Fruit fly (Drosophila melanogaster) ovary, adult (tissue): ENCODE measurements around the gene aqz.
A peak's percentile ranks its signal among the peaks of the same experiment; 100 is the strongest.

ENCODE experiments used
- CG17801 ChIP-seq: fragments of 200-800 bp; optimal IDR thresholded peaks from 2 replicates; lab custom pipeline; 2019; ENCODE audit warnings: missing biosample characterization, mild to moderate bottlenecking, missing genetic modification characterization, moderate library complexity; ENCODE audit not compliant: partially characterized antibody

aqz gene

DNA sequence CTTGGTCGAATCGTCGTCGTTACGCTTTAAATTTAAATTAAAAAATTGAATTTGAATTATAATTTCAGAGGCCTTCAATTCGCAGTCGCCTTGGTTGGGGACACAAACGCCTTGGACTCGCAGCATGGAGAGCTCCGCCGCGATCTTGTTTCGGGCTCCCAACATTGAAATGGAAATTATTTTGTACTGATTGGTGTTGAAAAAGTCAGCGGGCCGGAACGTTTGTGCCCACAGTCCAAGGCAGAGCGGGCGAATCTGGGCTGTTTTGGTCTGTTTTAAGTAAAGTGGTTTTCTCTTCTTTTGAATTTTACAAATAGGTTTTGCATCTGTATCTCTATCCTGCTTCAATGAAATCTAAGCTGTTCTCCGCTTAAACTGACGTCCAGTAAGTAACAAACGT, 5.4 kb downstream of the aqz start:
- no peak for TF ChIP-seq CG17801 (GFP tag; lab: Kevin White, UChicago)

DNA sequence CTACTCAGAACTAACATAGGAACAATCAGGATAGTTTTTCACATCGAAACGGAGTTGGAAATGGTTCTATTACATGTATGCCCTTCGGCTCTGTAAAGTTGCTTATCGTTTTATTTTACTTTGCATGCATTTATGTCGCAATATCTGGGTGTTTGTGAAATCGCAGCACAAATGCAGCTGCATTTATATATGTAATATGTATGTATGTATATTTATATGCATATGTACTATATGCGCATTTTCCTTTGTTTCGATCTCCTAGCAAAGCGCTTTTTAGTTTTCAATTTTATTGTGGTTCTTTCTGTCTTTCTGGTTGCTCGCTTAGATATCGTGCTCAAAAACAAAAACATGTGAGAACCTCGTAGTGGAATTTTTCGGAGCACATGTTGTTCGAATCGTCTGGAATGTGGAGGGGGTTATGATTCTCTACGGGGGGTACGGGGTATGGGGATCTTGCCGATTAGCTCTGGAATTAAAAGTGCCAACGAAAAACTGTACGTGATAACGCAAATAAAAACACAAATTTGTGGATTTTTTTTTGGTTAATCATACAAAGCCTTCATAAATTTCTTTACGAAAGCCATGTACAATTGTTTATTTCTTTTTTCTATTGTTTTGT, 6.3 kb downstream of the aqz start:
- no peak for TF ChIP-seq CG17801 (GFP tag; lab: Kevin White, UChicago)

dm6 chr3R:8813164-8813629, 7.3 kb downstream of the aqz start, which contains the start of gene CG9837:
CG9837 (minus strand) TSS chr3R:8813579.
- TF ChIP-seq CG17801 (GFP tag; lab: Kevin White, UChicago), result no peak

DNA sequence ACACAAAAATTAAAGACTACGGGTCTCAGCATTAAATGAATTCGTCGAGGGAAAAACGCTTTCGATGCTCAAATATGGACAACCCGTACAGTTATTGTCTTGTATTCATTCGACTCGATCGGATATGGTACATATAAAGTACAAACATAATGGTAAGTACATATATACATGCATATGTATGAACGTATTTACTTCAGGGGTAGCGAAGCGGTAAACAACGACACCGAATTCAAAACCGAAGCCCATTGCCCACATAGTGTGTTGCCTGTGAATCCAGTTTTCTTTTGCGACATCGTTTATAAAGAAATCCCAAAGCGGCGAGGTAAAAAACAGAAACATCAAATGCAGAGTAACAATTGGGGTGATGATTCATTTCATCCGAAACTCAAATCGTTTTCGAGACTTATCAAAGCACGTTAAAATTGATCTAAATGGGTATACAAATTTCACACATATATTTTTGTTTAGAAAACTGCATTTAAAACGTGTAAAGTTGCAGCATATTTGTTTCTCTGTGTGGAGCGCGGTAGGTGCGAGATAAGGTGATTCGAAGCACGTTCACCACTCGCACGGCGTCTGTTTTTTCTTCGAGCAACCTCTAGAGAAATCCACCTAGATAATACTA, 8.0 kb downstream of the aqz start:
- TF ChIP-seq CG17801 (GFP tag; lab: Kevin White, UChicago), result no peak

- peak; percentile 73 for TF ChIP-seq CG17801 (GFP tag; lab: Kevin White, UChicago)
Measured at dm6 chr3R:8811323-8811936, 9.1 kb downstream of the aqz start.

- TF ChIP-seq CG17801 (GFP tag; lab: Kevin White, UChicago), result peak; percentile 72
Measured at dm6 chr3R:8810397-8811184, 9.9 kb downstream of the aqz start.

dm6 chr3R:8809712-8810111, 10.8 kb downstream of the aqz start:
- no peak for TF ChIP-seq CG17801 (GFP tag; lab: Kevin White, UChicago)

dm6 chr3R:8808518-8808921, 12.0 kb downstream of the aqz start:
- TF ChIP-seq CG17801 (GFP tag; lab: Kevin White, UChicago), result no peak

DNA sequence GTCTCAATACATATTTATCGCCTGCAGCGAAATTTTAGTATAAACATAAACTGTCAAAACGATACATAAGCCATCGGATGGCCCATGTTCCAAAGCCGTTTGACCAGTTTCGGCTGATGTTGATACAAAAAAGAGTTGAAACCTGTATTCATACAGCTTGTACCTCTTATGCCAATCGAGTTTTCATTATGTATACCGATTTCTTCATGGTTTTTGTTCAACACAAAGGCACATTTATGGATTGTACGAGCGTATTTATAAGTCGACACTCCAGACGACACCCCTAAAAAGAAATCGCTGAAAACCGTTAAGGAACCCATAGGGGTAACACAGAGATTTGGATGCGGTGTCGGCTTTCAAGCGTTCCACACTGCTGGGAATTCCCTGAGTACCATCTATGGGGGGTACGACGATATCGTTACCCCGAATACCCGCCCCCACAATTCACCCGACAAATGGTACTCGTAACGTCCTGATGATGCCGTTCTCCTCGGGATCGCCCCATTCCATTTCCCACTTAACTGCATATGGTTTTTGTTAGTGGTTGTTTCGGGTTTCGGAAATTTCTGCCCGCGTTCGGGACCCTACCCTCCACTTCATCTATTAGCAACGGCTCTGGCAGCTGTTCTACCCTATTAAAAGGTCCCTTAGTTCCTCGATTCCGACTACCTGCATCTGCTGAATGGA, 12.5 kb downstream of the aqz start:
- TF ChIP-seq CG17801 (GFP tag; lab: Kevin White, UChicago), result no peak

DNA sequence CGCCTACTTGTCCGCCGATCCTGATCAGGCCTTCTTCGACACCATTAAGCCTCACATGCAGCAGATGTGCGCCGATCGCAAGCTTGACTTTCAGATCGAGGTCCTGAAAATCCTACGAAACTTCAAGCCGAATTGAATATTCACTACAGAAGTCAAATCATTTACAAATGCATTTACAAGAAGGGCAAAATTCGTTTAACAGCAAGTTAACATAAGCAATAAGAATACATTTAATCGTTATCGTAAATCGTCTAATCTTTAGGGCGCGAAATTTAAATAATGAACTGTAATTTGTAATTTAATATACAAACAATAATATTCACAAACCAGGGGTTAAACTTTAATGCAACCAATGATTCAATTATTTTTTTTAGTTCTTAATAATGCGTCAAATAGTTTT, 13.4 kb downstream of the aqz start:
- TF ChIP-seq CG17801 (GFP tag; lab: Kevin White, UChicago), result no peak

dm6 chr3R:8806638-8807037, 13.8 kb downstream of the aqz start:
- TF ChIP-seq CG17801 (GFP tag; lab: Kevin White, UChicago), result no peak

- no peak for TF ChIP-seq CG17801 (GFP tag; lab: Kevin White, UChicago)
Measured at dm6 chr3R:8806104-8806503, 14.4 kb downstream of the aqz start, which contains the start of gene hng2. hng2 (plus strand) TSS chr3R:8806322.

dm6 chr3R:8805388-8805852, 15.1 kb downstream of the aqz start, which contains the start of gene CG9839:
CG9839 (minus strand) TSS chr3R:8805802.
- TF ChIP-seq CG17801 (GFP tag; lab: Kevin White, UChicago), result no peak

dm6 chr3R:8801126-8801762, 19.2 kb downstream of the aqz start, which contains the start of the genes Pif1A, Pif1B and CCT7:
Pif1A (minus strand) TSS chr3R:8801176.
Pif1B (minus strand) TSS chr3R:8801176.
CCT7 (plus strand) TSS chr3R:8801564.
- no peak for TF ChIP-seq CG17801 (GFP tag; lab: Kevin White, UChicago)
